Worm (Caenorhabditis elegans): Measurements from ENCODE around the gene srh-272.

Gene srh-272

ce11 chrV:2883097-2883496, 20.0 kb downstream of the srh-272 start:
- TF ChIP-seq Y56A3A.18 (GFP tag; IDR thresholded peaks at IDR 0.05) (no peak), madf-3 (GFP tag; IDR thresholded peaks at IDR 0.05) (0 out of 2 replicates have a peak, but pooled peaks have one; percentile 41), die-1 (tag; optimal IDR thresholded peaks at IDR 0.05) (no peak), nhr-120 (GFP tag; IDR thresholded peaks at IDR 0.05) (no peak), aptf-3 (GFP tag; IDR thresholded peaks at IDR 0.05) (no peak), egl-18 (GFP tag; IDR thresholded peaks at IDR 0.05) (no peak), F37B4.10 (GFP tag; IDR thresholded peaks at IDR 0.05) (peak; percentile 96; the same call in 1 of the 2 replicates), mel-28 (tag; optimal IDR thresholded peaks at IDR 0.05; ENCODE audit: borderline replicate concordance) (no peak), madf-8 (GFP tag; conservative IDR thresholded peaks at IDR 0.05) (no peak), dpff-1 (tag; optimal IDR thresholded peaks at IDR 0.05) (no peak)

DNA sequence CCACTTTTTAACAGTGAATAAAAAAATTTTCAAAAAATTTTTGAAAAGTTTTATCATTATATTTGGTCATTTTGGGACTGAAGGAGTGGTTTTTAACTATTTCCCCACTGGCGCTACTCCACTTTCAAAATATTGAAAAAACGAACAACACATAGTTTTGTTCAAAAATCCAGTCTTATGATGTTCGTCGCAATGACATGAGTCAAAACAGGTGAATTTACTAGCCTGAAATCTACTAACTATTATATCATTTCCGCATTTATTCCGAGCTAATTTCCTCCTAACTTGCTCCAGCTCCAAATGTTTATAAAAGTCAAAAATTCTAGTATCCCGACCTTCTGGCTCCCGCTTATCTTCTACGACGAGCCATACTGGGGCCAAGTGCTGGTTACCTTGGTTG, 21.3 kb downstream of the srh-272 start, which contains the start of gene sre-24:
TSS of gene sre-24 (plus strand) at position 301 of the 400 bp plus-strand sequence.
- TF ChIP-seq lin-35 (GFP tag; optimal IDR thresholded peaks at IDR 0.05) (no peak), K12H6.12 (tag; optimal IDR thresholded peaks at IDR 0.05) (no peak), egrh-3 (GFP tag; IDR thresholded peaks at IDR 0.05) (no peak), him-1 (tag; optimal IDR thresholded peaks at IDR 0.05) (no peak), attf-5 (GFP tag; optimal IDR thresholded peaks at IDR 0.05) (no peak), nfya-2 (GFP tag; IDR thresholded peaks at IDR 0.05) (no peak), K11D2.4 (GFP tag; IDR thresholded peaks at IDR 0.05) (no peak), lin-40 (tag; optimal IDR thresholded peaks at IDR 0.05) (no peak), madf-6 (GFP tag; IDR thresholded peaks at IDR 0.05) (no peak), xnd-1 (tag; optimal IDR thresholded peaks at IDR 0.05) (no peak), snpc-4 (GFP tag; optimal IDR thresholded peaks at IDR 0.05) (no peak), snpc-4 (tag; optimal IDR thresholded peaks at IDR 0.05) (no peak), F49E8.2 (tag; optimal IDR thresholded peaks at IDR 0.05; ENCODE audit: insufficient read depth) (no peak), egl-18 (GFP tag; IDR thresholded peaks at IDR 0.05) (no peak), tlf-1 (GFP tag; optimal IDR thresholded peaks at IDR 0.05) (no peak), gei-17 (GFP tag; optimal IDR thresholded peaks at IDR 0.05) (no peak), F52B5.7 (tag; optimal IDR thresholded peaks at IDR 0.05) (no peak), ceh-100 (GFP tag; IDR thresholded peaks at IDR 0.05) (no peak), F33H1.4 (GFP tag; IDR thresholded peaks at IDR 0.05) (no peak), F55B11.4 (tag; optimal IDR thresholded peaks at IDR 0.05; ENCODE audit: borderline replicate concordance, insufficient read depth) (no peak), nhr-120 (GFP tag; IDR thresholded peaks at IDR 0.05) (no peak)

DNA sequence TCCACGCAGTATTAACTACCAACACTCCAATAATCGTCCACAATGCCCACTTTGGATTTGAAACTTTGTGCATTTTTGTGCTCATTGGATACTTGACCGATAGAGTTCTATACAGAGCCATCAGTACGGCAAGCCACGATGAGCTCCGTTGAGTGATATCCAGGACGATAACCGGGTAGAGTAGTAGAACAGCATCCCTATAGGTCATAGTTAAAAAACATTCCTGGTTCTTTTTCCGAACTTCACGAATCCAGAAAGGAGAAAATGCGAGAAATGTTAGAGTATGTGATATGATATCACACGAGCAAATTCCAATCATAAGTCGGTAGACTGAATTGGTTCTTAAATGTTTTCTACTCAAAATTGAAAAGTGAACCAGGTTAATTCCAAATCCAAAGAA, 25.1 kb downstream of the srh-272 start:
- TF ChIP-seq snpc-1.1 (tag; optimal IDR thresholded peaks at IDR 0.05; ENCODE audit: insufficient read depth), result no peak
- no peak for TF ChIP-seq F55B11.4 (tag; optimal IDR thresholded peaks at IDR 0.05; ENCODE audit: borderline replicate concordance, insufficient read depth)

ce11 chrV:2888681-2889080, 25.5 kb downstream of the srh-272 start, which contains the start of gene srw-4:
Gene srw-4, minus strand, starts transcription at chrV:2888781.
- TF ChIP-seq ceh-27 (GFP tag; optimal IDR thresholded peaks at IDR 0.05), result no peak
- no peak for TF ChIP-seq tlf-1 (GFP tag; optimal IDR thresholded peaks at IDR 0.05)
- TF ChIP-seq let-526 (GFP tag; IDR thresholded peaks at IDR 0.05), result no peak
- TF ChIP-seq snpc-4 (GFP tag; optimal IDR thresholded peaks at IDR 0.05), result no peak
- no peak for TF ChIP-seq snpc-4 (tag; optimal IDR thresholded peaks at IDR 0.05)
- no peak for TF ChIP-seq dpff-1 (tag; optimal IDR thresholded peaks at IDR 0.05)
- TF ChIP-seq tbx-9 (tag; optimal IDR thresholded peaks at IDR 0.05; ENCODE audit: borderline replicate concordance), result no peak
- TF ChIP-seq pha-4 (tag; optimal IDR thresholded peaks at IDR 0.05), result no peak
